Fruit fly (Drosophila melanogaster): ENCODE results near the gene CG31524.
A peak's percentile ranks its signal among the peaks of the same experiment; 100 is the strongest.

The CG31524 gene

dm6 chr3R:30531989-30532653 is 18.0 kb upstream of the CG31524 start, which contains the start of gene tmod (continued):
- TF ChIP-seq CoRest (tag; optimal IDR thresholded peaks at IDR 0.05), result peak; percentile 66
- peak; percentile 31 for TF ChIP-seq CG9609 (GFP tag; optimal IDR thresholded peaks at IDR 0.05)
- peak; percentile 19 for TF ChIP-seq CG10147 (GFP tag; optimal IDR thresholded peaks at IDR 0.05)
- no peak for TF ChIP-seq CG9876 (GFP tag; optimal IDR thresholded peaks at IDR 0.05)
- TF ChIP-seq gcm (GFP tag; optimal IDR thresholded peaks at IDR 0.05), result peak; percentile 40
- TF ChIP-seq Hand (GFP tag; optimal IDR thresholded peaks at IDR 0.05), result no peak
- peak; percentile 23 for TF ChIP-seq Hr3 (GFP tag; optimal IDR thresholded peaks at IDR 0.05)
- no peak for TF ChIP-seq CG32772 (GFP tag; IDR thresholded peaks at IDR 0.05)
- TF ChIP-seq en (GFP tag; optimal IDR thresholded peaks at IDR 0.05), result peak; percentile 30
- TF ChIP-seq CG12236 (GFP tag; optimal IDR thresholded peaks at IDR 0.05), result no peak
- no peak for TF ChIP-seq kay (GFP tag; optimal IDR thresholded peaks at IDR 0.05)
- TF ChIP-seq corto (GFP tag; optimal IDR thresholded peaks at IDR 0.05), result no peak
- TF ChIP-seq CG12391 (tag; optimal IDR thresholded peaks at IDR 0.05), result peak; percentile 62
- no peak for TF ChIP-seq stwl (tag; optimal IDR thresholded peaks at IDR 0.05)
- TF ChIP-seq croc (GFP tag; conservative IDR thresholded peaks at IDR 0.05), result peak; percentile 21; the same call in 1 of the 3 replicates
- peak; percentile 65; the same call in 2 of the 3 replicates for TF ChIP-seq ci (GFP tag; IDR thresholded peaks at IDR 0.05)
- TF ChIP-seq CG13296 (GFP tag; optimal IDR thresholded peaks at IDR 0.05), result no peak
- no peak for TF ChIP-seq Lhr (GFP tag; optimal IDR thresholded peaks at IDR 0.05)
- TF ChIP-seq Usf (GFP tag; optimal IDR thresholded peaks at IDR 0.05), result no peak
- no peak for TF ChIP-seq CG1792 (GFP tag; optimal IDR thresholded peaks at IDR 0.05)
- TF ChIP-seq CG8478 (optimal IDR thresholded peaks at IDR 0.05), result peak; percentile 50
- TF ChIP-seq Xbp1 (GFP tag; optimal IDR thresholded peaks at IDR 0.05), result peak; percentile 45
- TF ChIP-seq usp (GFP tag; optimal IDR thresholded peaks at IDR 0.05), result no peak
- TF ChIP-seq Bgb (GFP tag; IDR thresholded peaks at IDR 0.05; ENCODE audit: partially characterized antibody), result no peak; the same call in 1 of the 2 replicates
- no peak for TF ChIP-seq insv (GFP tag; optimal IDR thresholded peaks at IDR 0.05)
- peak; percentile 21 for TF ChIP-seq CG5180 (GFP tag; optimal IDR thresholded peaks at IDR 0.05)
- TF ChIP-seq CG14860 (GFP tag; IDR thresholded peaks at IDR 0.05; ENCODE audit: partially characterized antibody), result no peak
- peak; percentile 52; the same call in 1 of the 2 replicates for TF ChIP-seq chm (GFP tag; IDR thresholded peaks at IDR 0.05)
- TF ChIP-seq tgo (GFP tag; IDR thresholded peaks at IDR 0.05), result peak; percentile 49; the same call in 2 of the 3 replicates
- TF ChIP-seq onecut (GFP tag; IDR thresholded peaks at IDR 0.05), result 0 out of 2 replicates have a peak, but pooled peaks have one; percentile 28
- TF ChIP-seq HLH4C (GFP tag; IDR thresholded peaks at IDR 0.05; ENCODE audit: partially characterized antibody), result no peak
- TF ChIP-seq Oli (tag; optimal IDR thresholded peaks at IDR 0.05), result peak; percentile 61
- TF ChIP-seq CG13624 (GFP tag; optimal IDR thresholded peaks at IDR 0.05), result no peak
- no peak for TF ChIP-seq lbe (GFP tag; optimal IDR thresholded peaks at IDR 0.05)
- peak; percentile 83 for TF ChIP-seq CG1832 (GFP tag; optimal IDR thresholded peaks at IDR 0.05)
- peak; percentile 18 for TF ChIP-seq CG16815 (GFP tag; optimal IDR thresholded peaks at IDR 0.05)
- peak; percentile 22 for TF ChIP-seq Myb (GFP tag; optimal IDR thresholded peaks at IDR 0.05)
- TF ChIP-seq odd (GFP tag; optimal IDR thresholded peaks at IDR 0.05), result no peak
- no peak for TF ChIP-seq Scr (GFP tag; IDR thresholded peaks at IDR 0.05; ENCODE audit: partially characterized antibody)
- TF ChIP-seq Opbp (GFP tag; IDR thresholded peaks at IDR 0.05; ENCODE audit: partially characterized antibody), result no peak
- TF ChIP-seq CG15011 (GFP tag; optimal IDR thresholded peaks at IDR 0.05), result no peak
- peak; percentile 37 for TF ChIP-seq shn (GFP tag; optimal IDR thresholded peaks at IDR 0.05)
- TF ChIP-seq CG18262 (tag; optimal IDR thresholded peaks at IDR 0.05), result peak; percentile 65
- no peak for TF ChIP-seq slou (GFP tag; optimal IDR thresholded peaks at IDR 0.05)
- TF ChIP-seq nmo (GFP tag; optimal IDR thresholded peaks at IDR 0.05), result peak; percentile 72
- peak; percentile 32; the same call in 1 of the 3 replicates for TF ChIP-seq zen2 (GFP tag; IDR thresholded peaks at IDR 0.05; ENCODE audit: partially characterized antibody)
- peak; percentile 27 to 56 for TF ChIP-seq chif (GFP tag; optimal IDR thresholded peaks at IDR 0.05)
- no peak for TF ChIP-seq sna (GFP tag; IDR thresholded peaks at IDR 0.05; ENCODE audit: partially characterized antibody)
- no peak for TF ChIP-seq CG30020 (tag; optimal IDR thresholded peaks at IDR 0.05)

Data from whole organism, embryonic.